Worm (Caenorhabditis elegans) whole organism, mixed stage, embryonic: ENCODE results near the gene ZK856.11.

Experiments used
- bed-3 ChIP-seq: fragments of 200-800 bp; sonication (Bioruptor generic); optimal IDR thresholded peaks from 3 replicates; lab custom pipeline; 2018; ENCODE audit warnings: mild to moderate bottlenecking, missing genetic modification characterization, moderate library complexity, missing compliant biosample characterization
- ceh-39 ChIP-seq: fragments of 150-350 bp; optimal IDR thresholded peaks from 2 replicates; lab custom pipeline; 2014; ENCODE audit warnings: missing biosample characterization, missing genetic modification characterization
- ceh-43 ChIP-seq: fragments of 200-800 bp; sonication (Bioruptor generic); optimal IDR thresholded peaks from 2 replicates; lab custom pipeline; 2018; ENCODE audit warnings: mild to moderate bottlenecking, missing genetic modification characterization, moderate library complexity, missing compliant biosample characterization
- ces-1 ChIP-seq: fragments of 150-350 bp; optimal IDR thresholded peaks from 2 replicates; lab custom pipeline; 2014; ENCODE audit warnings: missing biosample characterization, missing genetic modification reagents, missing genetic modification characterization
- cnd-1 ChIP-seq: fragments of 200-800 bp; sonication (Bioruptor generic); optimal IDR thresholded peaks from 2 replicates; lab custom pipeline; 2018; ENCODE audit warnings: mild to moderate bottlenecking, missing genetic modification characterization, missing compliant biosample characterization
- drap-1 ChIP-seq: fragments of 200-800 bp; sonication (Bioruptor generic); optimal IDR thresholded peaks from 3 replicates; lab custom pipeline; 2018; ENCODE audit warnings: mild to moderate bottlenecking, missing genetic modification characterization, missing compliant biosample characterization
- elt-1 ChIP-seq: sonication (generic microtip); optimal IDR thresholded peaks from 2 replicates; lab custom pipeline; 2017; ENCODE audit warnings: missing genetic modification characterization, mild to moderate bottlenecking, missing compliant biosample characterization, antibody characterized with exemption, moderate library complexity, borderline replicate concordance; ENCODE audit not compliant: insufficient read depth
- elt-3 ChIP-seq: fragments of 150-350 bp; optimal IDR thresholded peaks from 2 replicates; lab custom pipeline; 2014; ENCODE audit warnings: missing biosample characterization, missing genetic modification characterization
- flh-1 ChIP-seq: fragments of 200-800 bp; sonication (Bioruptor generic); optimal IDR thresholded peaks from 2 replicates; lab custom pipeline; 2018; ENCODE audit warnings: mild to moderate bottlenecking, missing genetic modification characterization, moderate library complexity, missing compliant biosample characterization
- ham-2 ChIP-seq: fragments of 200-800 bp; sonication (Bioruptor generic); optimal IDR thresholded peaks from 2 replicates; lab custom pipeline; 2018; ENCODE audit warnings: mild to moderate bottlenecking, missing genetic modification characterization, missing compliant biosample characterization
- lin-13 ChIP-seq: fragments of 150-350 bp; optimal IDR thresholded peaks from 2 replicates; lab custom pipeline; 2014; ENCODE audit warnings: missing biosample characterization, missing genetic modification characterization
- lin-32 ChIP-seq: fragments of 200-800 bp; sonication (Bioruptor generic); optimal IDR thresholded peaks from 2 replicates; lab custom pipeline; 2018; ENCODE audit warnings: mild to moderate bottlenecking, missing genetic modification characterization, missing compliant biosample characterization
- lsy-2 ChIP-seq: fragments of 150-350 bp; optimal IDR thresholded peaks from 2 replicates; lab custom pipeline; 2014; ENCODE audit warnings: missing biosample characterization, missing genetic modification characterization
- mab-5 ChIP-seq: fragments of 150-350 bp; optimal IDR thresholded peaks from 2 replicates; lab custom pipeline; 2014; ENCODE audit warnings: missing biosample characterization, missing genetic modification characterization
- mep-1 ChIP-seq: fragments of 150-350 bp; optimal IDR thresholded peaks from 2 replicates; lab custom pipeline; 2017; ENCODE audit warnings: missing biosample characterization, missing genetic modification reagents, missing genetic modification characterization, inconsistent platforms
- mls-2 ChIP-seq: sonication (generic microtip); optimal IDR thresholded peaks from 2 replicates; lab custom pipeline; 2016; ENCODE audit warnings: mild to moderate bottlenecking, missing genetic modification characterization, moderate library complexity, missing compliant biosample characterization
- nhr-12 ChIP-seq: fragments of 150-350 bp; optimal IDR thresholded peaks from 2 replicates; lab custom pipeline; 2014; ENCODE audit warnings: missing biosample characterization, missing genetic modification characterization
- nhr-2 ChIP-seq: fragments of 150-350 bp; optimal IDR thresholded peaks from 2 replicates; lab custom pipeline; 2014; ENCODE audit warnings: missing biosample characterization, missing genetic modification characterization
- nhr-28 ChIP-seq: fragments of 150-350 bp; optimal IDR thresholded peaks from 2 replicates; lab custom pipeline; 2014; ENCODE audit warnings: missing biosample characterization, missing genetic modification characterization
- nhr-76 ChIP-seq: sonication (generic microtip); optimal IDR thresholded peaks from 2 replicates; lab custom pipeline; 2017; ENCODE audit warnings: missing biosample characterization, missing genetic modification characterization
- pha-4 ChIP-seq: fragments of 150-350 bp; optimal IDR thresholded peaks from 2 replicates; lab custom pipeline; 2018; ENCODE audit warnings: missing biosample characterization, missing genetic modification reagents, missing genetic modification characterization
- sem-2 ChIP-seq: fragments of 200-800 bp; sonication (Bioruptor generic); optimal IDR thresholded peaks from 2 replicates; lab custom pipeline; 2018; ENCODE audit warnings: mild to moderate bottlenecking, missing genetic modification characterization, missing compliant biosample characterization
- snpc-4 ChIP-seq: fragments of 150-350 bp; optimal IDR thresholded peaks from 2 replicates; lab custom pipeline; 2014; ENCODE audit warnings: missing biosample characterization, missing genetic modification characterization
- sptf-1 ChIP-seq: sonication (generic microtip); optimal IDR thresholded peaks from 2 replicates; lab custom pipeline; 2017; ENCODE audit warnings: mild to moderate bottlenecking, missing genetic modification characterization, moderate library complexity, missing compliant biosample characterization
- tbx-8 ChIP-seq: fragments of 200-800 bp; sonication (Bioruptor generic); optimal IDR thresholded peaks from 2 replicates; lab custom pipeline; 2018; ENCODE audit warnings: mild to moderate bottlenecking, missing genetic modification characterization, moderate library complexity, missing compliant biosample characterization
- unc-120 ChIP-seq: sonication (generic microtip); optimal IDR thresholded peaks from 2 replicates; lab custom pipeline; 2017; ENCODE audit warnings: missing genetic modification characterization, missing compliant biosample characterization; ENCODE audit not compliant: poor library complexity, severe bottlenecking
- zip-8 ChIP-seq: fragments of 150-350 bp; optimal IDR thresholded peaks from 2 replicates; lab custom pipeline; 2014; ENCODE audit warnings: missing biosample characterization, missing genetic modification characterization
- ztf-11 ChIP-seq: fragments of 150-350 bp; optimal IDR thresholded peaks from 2 replicates; lab custom pipeline; 2014; ENCODE audit warnings: missing biosample characterization, missing genetic modification characterization

ZK856.11 gene

ce11 chrV:10246967-10247366 is 42.2 kb upstream of the ZK856.11 start:
- TF ChIP-seq pha-4 (tag; lab: Kevin White, UChicago) (peak; percentile 75), lsy-2 (no peak)
- TF ChIP-seq, all 35 proteins: peak for 1

ce11 chrV:10246443-10246885 is 41.7 kb upstream of the ZK856.11 start:
- TF ChIP-seq tbx-8, result no peak
- TF ChIP-seq ces-1 (GFP tag; lab: Kevin White, UChicago), result peak; percentile 2
- no peak for TF ChIP-seq elt-1 (tag; lab: Kevin White, UChicago)
- no peak for TF ChIP-seq nhr-12

- TF ChIP-seq nhr-2 (tag; lab: Kevin White, UChicago) (no peak), ces-1 (GFP tag; lab: Kevin White, UChicago) (no peak), ztf-11 (tag; lab: Kevin White, UChicago) (no peak), ham-2 (GFP tag; lab: Kevin White, UChicago) (no peak), ceh-43 (GFP tag; lab: Kevin White, UChicago) (no peak), elt-3 (no peak), tbx-8 (no peak), unc-120 (no peak)
Observed at ce11 chrV:10245615-10246014, 40.9 kb upstream of the ZK856.11 start.

- TF ChIP-seq mab-5 (no peak), elt-1 (tag; lab: Kevin White, UChicago) (peak; percentile 54)
- TF ChIP-seq, all 35 proteins: peak for 1
Observed at ce11 chrV:10244018-10244720, 39.4 kb upstream of the ZK856.11 start.

ce11 chrV:10243105-10243504 is 38.4 kb upstream of the ZK856.11 start, which contains the start of gene C12D8.9:
TSS of gene C12D8.9 (minus strand) at chrV:10243205.
- TF ChIP-seq ham-2 (GFP tag; lab: Kevin White, UChicago), result no peak
- no peak for TF ChIP-seq ceh-39
- no peak for TF ChIP-seq drap-1 (GFP tag; lab: Kevin White, UChicago)
- no peak for TF ChIP-seq ztf-11 (tag; lab: Kevin White, UChicago)
- no peak for TF ChIP-seq lin-32 (GFP tag; lab: Kevin White, UChicago)
- no peak for TF ChIP-seq elt-3
- no peak for TF ChIP-seq flh-1 (GFP tag; lab: Kevin White, UChicago)
- TF ChIP-seq, all 35 proteins: peak for 0

ce11 chrV:10241121-10241803 is 36.5 kb upstream of the ZK856.11 start, which contains the start of the genes C12D8.21 and col-148:
TSS of gene C12D8.21 (minus strand) at chrV:10241188.
TSS of gene col-148 (plus strand) at chrV:10241753.
- TF ChIP-seq elt-1 (tag; lab: Kevin White, UChicago) (no peak), snpc-4 (no peak), tbx-8 (no peak), mls-2 (no peak), ham-2 (GFP tag; lab: Kevin White, UChicago) (no peak), lin-32 (GFP tag; lab: Kevin White, UChicago) (no peak), drap-1 (GFP tag; lab: Kevin White, UChicago) (no peak), nhr-28 (tag; lab: Kevin White, UChicago) (no peak), lsy-2 (no peak)

- TF ChIP-seq mls-2 (no peak), nhr-76 (no peak), mep-1 (tag; lab: Kevin White, UChicago) (no peak), drap-1 (GFP tag; lab: Kevin White, UChicago) (no peak), cnd-1 (tag; lab: Kevin White, UChicago) (no peak), elt-3 (no peak)
Observed at ce11 chrV:10239861-10240260, 35.1 kb upstream of the ZK856.11 start, which contains the start of gene fipr-8. TSS of gene fipr-8 (minus strand) at chrV:10239961.

ce11 chrV:10238665-10239064 is 33.9 kb upstream of the ZK856.11 start, which contains the start of gene fubl-1:
TSS of gene fubl-1 (minus strand) at chrV:10238866.
- TF ChIP-seq nhr-28 (tag; lab: Kevin White, UChicago) (no peak), drap-1 (GFP tag; lab: Kevin White, UChicago) (no peak), sptf-1 (tag; lab: Kevin White, UChicago) (peak; percentile 46), sem-2 (GFP tag; lab: Kevin White, UChicago) (no peak), ceh-39 (no peak), mep-1 (tag; lab: Kevin White, UChicago) (peak; percentile 42), pha-4 (tag; lab: Kevin White, UChicago) (peak; percentile 8), ces-1 (GFP tag; lab: Kevin White, UChicago) (peak; percentile 7), ham-2 (GFP tag; lab: Kevin White, UChicago) (no peak), nhr-2 (tag; lab: Kevin White, UChicago) (no peak), lsy-2 (peak; percentile 31), zip-8 (tag; lab: Kevin White, UChicago) (no peak), bed-3 (GFP tag; lab: Kevin White, UChicago) (no peak), lin-13 (tag; lab: Kevin White, UChicago) (peak; percentile 2)
- TF ChIP-seq, all 35 proteins: peak for 6
